Fruit fly (Drosophila melanogaster): ENCODE measurements around the gene Tsp26A.

Gene Tsp26A

DNA sequence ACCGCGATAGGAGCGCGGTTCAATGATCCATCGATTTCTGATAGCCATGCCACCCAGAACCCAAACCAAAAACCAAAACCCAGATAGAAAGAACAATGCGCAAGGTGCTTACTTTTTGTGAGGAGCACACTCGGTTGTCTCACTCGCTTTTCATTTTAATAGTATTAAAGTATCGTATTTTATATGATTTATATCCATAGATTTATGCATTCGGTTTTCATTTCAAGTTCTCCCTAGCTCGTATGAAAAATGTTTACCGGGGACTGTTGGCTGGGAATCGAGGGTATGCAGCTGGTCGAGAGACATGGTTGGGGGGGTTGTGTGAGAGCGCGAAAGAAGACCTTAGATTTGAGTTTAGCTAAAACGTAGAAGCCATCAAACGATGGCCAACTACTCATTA lies 28.0 kb upstream of the Tsp26A start (continued):
- no peak for TF ChIP-seq CG14710 (tag; optimal IDR thresholded peaks at IDR 0.05)
- peak in 1 of 3 experiments; percentile 6 for TF ChIP-seq lola (GFP tag; optimal IDR thresholded peaks at IDR 0.05)
- TF ChIP-seq sr (GFP tag; IDR thresholded peaks at IDR 0.05) = no peak
- peak; percentile 21 for TF ChIP-seq CG12155 (GFP tag; optimal IDR thresholded peaks at IDR 0.05)
- TF ChIP-seq Ada2b (GFP tag; IDR thresholded peaks at IDR 0.05) = peak; percentile 35; the same call in 1 of the 2 replicates
- peak; percentile 37; the same call in 1 of the 2 replicates for TF ChIP-seq ssp (GFP tag; IDR thresholded peaks at IDR 0.05)
- TF ChIP-seq CG11456 (GFP tag; IDR thresholded peaks at IDR 0.05) = peak; percentile 66; the same call in 2 of the 3 replicates
- TF ChIP-seq CG7963 (GFP tag; IDR thresholded peaks at IDR 0.05; ENCODE audit: partially characterized antibody) = no peak
- no peak for TF ChIP-seq CG8089 (GFP tag; optimal IDR thresholded peaks at IDR 0.05)
- 0 out of 3 replicates have a peak, but pooled peaks have one; percentile 41 for TF ChIP-seq CG17361 (GFP tag; IDR thresholded peaks at IDR 0.05)
- TF ChIP-seq gsb (GFP tag; IDR thresholded peaks at IDR 0.05) = no peak
- peak; percentile 42 for TF ChIP-seq CG12391 (tag; optimal IDR thresholded peaks at IDR 0.05)
- TF ChIP-seq CG14667 (GFP tag; IDR thresholded peaks at IDR 0.05) = 0 out of 2 replicates have a peak, but pooled peaks have one; percentile 30
- no peak for TF ChIP-seq pzg (GFP tag; optimal IDR thresholded peaks at IDR 0.05)
- no peak for TF ChIP-seq scrt (GFP tag; optimal IDR thresholded peaks at IDR 0.05)
- no peak for TF ChIP-seq Bgb (GFP tag; IDR thresholded peaks at IDR 0.05; ENCODE audit: partially characterized antibody)
- peak; percentile 83 for TF ChIP-seq sens (GFP tag)
- TF ChIP-seq grn (GFP tag; optimal IDR thresholded peaks at IDR 0.05) = no peak
- TF ChIP-seq CG6272 (GFP tag; IDR thresholded peaks at IDR 0.05) = no peak
- no peak for TF ChIP-seq insv (GFP tag; optimal IDR thresholded peaks at IDR 0.05)
- peak; percentile 17 for TF ChIP-seq dmrt11E (tag; optimal IDR thresholded peaks at IDR 0.05)
- no peak for TF ChIP-seq Fer1 (GFP tag; optimal IDR thresholded peaks at IDR 0.05)
- no peak for TF ChIP-seq schlank (tag; optimal IDR thresholded peaks at IDR 0.05)
- no peak for TF ChIP-seq MESR4 (GFP tag; optimal IDR thresholded peaks at IDR 0.05)
- no peak for TF ChIP-seq CG33557 (GFP tag; optimal IDR thresholded peaks at IDR 0.05)
- no peak for TF ChIP-seq kni (GFP tag; optimal IDR thresholded peaks at IDR 0.05)
- TF ChIP-seq CG7987 (GFP tag; optimal IDR thresholded peaks at IDR 0.05) = no peak
- no peak for TF ChIP-seq CG10431 (GFP tag; optimal IDR thresholded peaks at IDR 0.05)
- 0 out of 3 replicates have a peak, but pooled peaks have one; percentile 31 for TF ChIP-seq CG11560 (tag; IDR thresholded peaks at IDR 0.05)
- no peak for TF ChIP-seq h (optimal IDR thresholded peaks at IDR 0.05)
- TF ChIP-seq CG2116 (GFP tag; optimal IDR thresholded peaks at IDR 0.05) = peak; percentile 4
- TF ChIP-seq CG6654 (GFP tag; optimal IDR thresholded peaks at IDR 0.05) = no peak
- TF ChIP-seq CG2678 (tag; optimal IDR thresholded peaks at IDR 0.05) = peak; percentile 34
- TF ChIP-seq tgo (GFP tag; IDR thresholded peaks at IDR 0.05) = peak; percentile 76
- TF ChIP-seq CG17385 (GFP tag; optimal IDR thresholded peaks at IDR 0.05) = no peak
- TF ChIP-seq CG12104 (GFP tag; optimal IDR thresholded peaks at IDR 0.05) = no peak
- peak; percentile 21 for TF ChIP-seq CG13775 (GFP tag; optimal IDR thresholded peaks at IDR 0.05)
- no peak for TF ChIP-seq CG4404 (GFP tag; IDR thresholded peaks at IDR 0.05)
- TF ChIP-seq CG10565 (GFP tag; optimal IDR thresholded peaks at IDR 0.05) = no peak
- no peak for TF ChIP-seq gt (GFP tag; IDR thresholded peaks at IDR 0.05)
- peak; percentile 67 for TF ChIP-seq sob (GFP tag; IDR thresholded peaks at IDR 0.05)
- TF ChIP-seq br (optimal IDR thresholded peaks at IDR 0.05) = no peak
- TF ChIP-seq dm (GFP tag; optimal IDR thresholded peaks at IDR 0.05) = no peak
- TF ChIP-seq sqz (GFP tag; optimal IDR thresholded peaks at IDR 0.05) = no peak
- no peak for TF ChIP-seq chinmo (GFP tag; IDR thresholded peaks at IDR 0.05; ENCODE audit: partially characterized antibody)
- peak; percentile 66 for TF ChIP-seq lilli (GFP tag; optimal IDR thresholded peaks at IDR 0.05)
- TF ChIP-seq toy (GFP tag; IDR thresholded peaks at IDR 0.05) = no peak
- TF ChIP-seq bcd (GFP tag; optimal IDR thresholded peaks at IDR 0.05) = peak; percentile 29
- TF ChIP-seq crc (GFP tag; optimal IDR thresholded peaks at IDR 0.05) = no peak
- TF ChIP-seq vnd (GFP tag; IDR thresholded peaks at IDR 0.05; ENCODE audit: partially characterized antibody) = no peak
- no peak for TF ChIP-seq CG10654 (GFP tag; optimal IDR thresholded peaks at IDR 0.05)
- TF ChIP-seq CG17568 (GFP tag; optimal IDR thresholded peaks at IDR 0.05) = no peak
